Worm (Caenorhabditis elegans) whole organism, L3 larva: ENCODE measurements around the gene smcr-8.
"Not testable (repeated sequence)": the region's sequence is repeated elsewhere in the genome, so short reads cannot be mapped to it uniquely, and the experiment has no call there.

ENCODE experiments used
- R02D3.7 ChIP-seq: fragments of 150-350 bp; optimal IDR thresholded peaks from 2 replicates; lab custom pipeline; 2014; ENCODE audit warnings: missing biosample characterization, missing genetic modification characterization
- ZK546.5 ChIP-seq: sonication (generic microtip); optimal IDR thresholded peaks from 2 replicates; lab custom pipeline; 2017; ENCODE audit warnings: missing biosample characterization, missing genetic modification characterization
- aly-2 ChIP-seq: fragments of 150-350 bp; optimal IDR thresholded peaks from 2 replicates; lab custom pipeline; 2014; ENCODE audit warnings: missing biosample characterization, missing genetic modification characterization
- ceh-9 ChIP-seq: sonication (generic microtip); optimal IDR thresholded peaks from 2 replicates; lab custom pipeline; 2018; ENCODE audit warnings: missing biosample characterization, missing genetic modification characterization
- daf-12 ChIP-seq: fragments of 150-350 bp; optimal IDR thresholded peaks from 2 replicates; lab custom pipeline; 2014; ENCODE audit warnings: missing biosample characterization, missing genetic modification reagents, missing genetic modification characterization
- egl-27 ChIP-seq: sonication (generic microtip); optimal IDR thresholded peaks from 4 replicates; lab custom pipeline; 2017; ENCODE audit warnings: missing biosample characterization, missing genetic modification reagents, missing genetic modification characterization
- eor-1 ChIP-seq, 2 experiments: fragments of 150-350 bp; optimal IDR thresholded peaks; 2 replicates each; lab custom pipeline; 2014 to 2018; ENCODE audit warnings: missing biosample characterization in 2 of 2, missing genetic modification characterization in 2 of 2
- fkh-10 ChIP-seq: sonication (generic microtip); optimal IDR thresholded peaks from 2 replicates; lab custom pipeline; 2017; ENCODE audit warnings: missing biosample characterization, missing genetic modification reagents, missing genetic modification characterization
- fkh-2 ChIP-seq: fragments of 150-350 bp; optimal IDR thresholded peaks from 2 replicates; lab custom pipeline; 2014; ENCODE audit warnings: missing biosample characterization, missing genetic modification reagents, missing genetic modification characterization
- jun-1 ChIP-seq: fragments of 150-350 bp; optimal IDR thresholded peaks from 2 replicates; lab custom pipeline; 2014; ENCODE audit warnings: missing biosample characterization, missing genetic modification reagents, missing genetic modification characterization
- lin-15B ChIP-seq: fragments of 150-350 bp; optimal IDR thresholded peaks from 2 replicates; lab custom pipeline; 2014; ENCODE audit warnings: missing biosample characterization, missing genetic modification characterization
- lsy-12 ChIP-seq: sonication (generic microtip); optimal IDR thresholded peaks from 2 replicates; lab custom pipeline; 2016; ENCODE audit warnings: mild to moderate bottlenecking, missing genetic modification characterization, missing compliant biosample characterization
- mml-1 ChIP-seq: fragments of 150-350 bp; sonication (generic microtip); optimal IDR thresholded peaks from 3 replicates; lab custom pipeline; 2014; ENCODE audit warnings: missing biosample characterization, missing genetic modification characterization
- nfya-1 ChIP-seq: sonication (generic microtip); optimal IDR thresholded peaks from 2 replicates; lab custom pipeline; 2017; ENCODE audit warnings: missing genetic modification characterization, mild to moderate bottlenecking, missing compliant biosample characterization, antibody characterized with exemption, moderate library complexity; ENCODE audit not compliant: insufficient read depth
- nhr-12 ChIP-seq: fragments of 150-350 bp; optimal IDR thresholded peaks from 2 replicates; lab custom pipeline; 2014; ENCODE audit warnings: missing biosample characterization, missing genetic modification characterization
- nhr-23 ChIP-seq: fragments of 150-350 bp; optimal IDR thresholded peaks from 2 replicates; lab custom pipeline; 2014; ENCODE audit warnings: missing biosample characterization, missing genetic modification reagents, missing genetic modification characterization
- nhr-25 ChIP-seq: sonication (generic microtip); optimal IDR thresholded peaks from 2 replicates; lab custom pipeline; 2017; ENCODE audit warnings: missing biosample characterization, missing genetic modification characterization
- nhr-43 ChIP-seq: sonication (generic microtip); optimal IDR thresholded peaks from 2 replicates; lab custom pipeline; 2016; ENCODE audit warnings: mild to moderate bottlenecking, missing genetic modification characterization, missing compliant biosample characterization; ENCODE audit not compliant: poor library complexity, severe bottlenecking
- nhr-67 ChIP-seq: fragments of 150-350 bp; optimal IDR thresholded peaks from 2 replicates; lab custom pipeline; 2014; ENCODE audit warnings: missing biosample characterization, missing genetic modification characterization
- nhr-76 ChIP-seq: fragments of 150-350 bp; sonication (generic microtip); optimal IDR thresholded peaks from 5 replicates; lab custom pipeline; 2014; ENCODE audit warnings: missing biosample characterization, missing genetic modification characterization
- nhr-77 ChIP-seq: fragments of 150-350 bp; optimal IDR thresholded peaks from 2 replicates; lab custom pipeline; 2014; ENCODE audit warnings: missing biosample characterization, missing genetic modification characterization
- pqm-1 ChIP-seq: fragments of 150-350 bp; optimal IDR thresholded peaks from 2 replicates; lab custom pipeline; 2017; ENCODE audit warnings: missing biosample characterization, missing genetic modification characterization, inconsistent platforms
- sea-2 ChIP-seq: fragments of 150-350 bp; sonication (generic microtip); optimal IDR thresholded peaks from 4 replicates; lab custom pipeline; 2014; ENCODE audit warnings: missing biosample characterization, missing genetic modification reagents, missing genetic modification characterization
- skn-1 ChIP-seq: fragments of 150-350 bp; optimal IDR thresholded peaks from 2 replicates; lab custom pipeline; 2014; ENCODE audit warnings: missing biosample characterization, missing genetic modification characterization
- snpc-4 ChIP-seq: fragments of 150-350 bp; optimal IDR thresholded peaks from 2 replicates; lab custom pipeline; 2014; ENCODE audit warnings: missing biosample characterization, missing genetic modification characterization
- tbx-2 ChIP-seq: sonication (generic microtip); optimal IDR thresholded peaks from 2 replicates; lab custom pipeline; 2016; ENCODE audit warnings: mild to moderate bottlenecking, missing genetic modification characterization, missing compliant biosample characterization
- unc-39 ChIP-seq: sonication (generic microtip); optimal IDR thresholded peaks from 4 replicates; lab custom pipeline; 2017; ENCODE audit warnings: missing biosample characterization, missing genetic modification characterization
- unc-62 ChIP-seq: fragments of 150-350 bp; sonication (generic microtip); optimal IDR thresholded peaks from 4 replicates; lab custom pipeline; 2014; ENCODE audit warnings: missing biosample characterization, missing genetic modification reagents, missing genetic modification characterization
- ztf-11 ChIP-seq: fragments of 150-350 bp; optimal IDR thresholded peaks from 2 replicates; lab custom pipeline; 2014; ENCODE audit warnings: missing biosample characterization, missing genetic modification characterization
- ztf-4 ChIP-seq: fragments of 150-350 bp; optimal IDR thresholded peaks from 2 replicates; lab custom pipeline; 2014; ENCODE audit warnings: missing biosample characterization, missing genetic modification characterization

The smcr-8 gene

DNA sequence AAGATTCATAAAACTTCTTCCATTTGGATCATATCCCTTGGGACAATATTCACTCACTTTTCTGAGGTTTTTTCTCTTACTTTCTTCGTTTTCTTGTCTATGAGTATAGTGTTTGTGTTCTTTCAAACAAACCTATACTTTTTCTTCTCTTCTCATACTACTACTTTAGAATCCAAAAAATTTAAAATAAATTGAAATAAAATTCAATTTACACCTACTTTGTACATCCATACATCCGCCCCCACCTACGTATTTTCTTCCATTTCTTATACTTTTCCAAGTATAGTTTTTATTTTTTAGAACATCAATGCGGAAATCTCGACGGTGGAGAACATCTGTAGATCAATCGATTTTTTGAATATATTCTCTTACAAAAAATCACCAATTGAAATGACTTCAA, 33.9 kb upstream of the smcr-8 start, which contains the start of gene nca-2:
Gene nca-2 (plus strand): TSS at position 301 of the 400 bp plus-strand sequence.
- TF ChIP-seq nhr-23: no peak
- TF ChIP-seq egl-27: no peak
- TF ChIP-seq unc-39 (tag; lab: Kevin White, UChicago): no peak
- no peak for TF ChIP-seq tbx-2
- no peak for TF ChIP-seq nhr-12 (tag; lab: Kevin White, UChicago)
- no peak for TF ChIP-seq ztf-11 (tag; lab: Kevin White, UChicago)
- TF ChIP-seq nhr-76 (tag; lab: Kevin White, UChicago): no peak
- no peak for TF ChIP-seq R02D3.7
- no peak for TF ChIP-seq ceh-9 (tag; lab: Kevin White, UChicago)
- no peak for TF ChIP-seq lsy-12
- no peak for TF ChIP-seq ztf-4 (tag; lab: Kevin White, UChicago)
- TF ChIP-seq nhr-77 (tag; lab: Kevin White, UChicago): no peak
- no peak for TF ChIP-seq eor-1 (tag; optimal IDR thresholded peaks at IDR 0.05; lab: Kevin White, UChicago)
- TF ChIP-seq nhr-25 (tag; lab: Kevin White, UChicago): no peak
- TF ChIP-seq daf-12 (tag; lab: Kevin White, UChicago): no peak
- TF ChIP-seq fkh-2 (tag; lab: Kevin White, UChicago): no peak
- no peak for TF ChIP-seq snpc-4 (tag; lab: Kevin White, UChicago)
- TF ChIP-seq mml-1 (tag; lab: Kevin White, UChicago): no peak
- TF ChIP-seq ZK546.5 (tag; lab: Kevin White, UChicago): no peak
- TF ChIP-seq, all 47 proteins: peak for 0

DNA sequence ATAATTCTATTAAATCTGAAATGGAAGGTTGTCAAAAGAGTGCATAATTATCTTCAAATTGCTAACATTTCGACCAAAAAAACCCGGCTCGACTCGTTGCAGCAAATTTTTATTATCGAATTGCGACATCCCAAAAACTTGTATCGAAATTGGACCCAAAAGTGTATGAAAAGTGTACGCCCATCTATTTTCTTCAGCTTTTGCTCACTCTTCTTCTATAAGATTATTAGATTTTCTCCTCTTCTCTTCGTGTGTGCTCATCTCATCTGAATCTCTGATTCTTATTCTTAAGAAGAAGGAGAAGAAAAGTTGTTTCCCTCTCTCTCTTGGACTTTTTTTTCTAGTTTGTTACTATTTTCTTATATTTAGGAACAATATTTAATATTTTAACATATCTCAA, 31.9 kb upstream of the smcr-8 start:
- peak; percentile 94 for TF ChIP-seq fkh-10 (GFP tag; lab: Kevin White, UChicago)
- no peak for TF ChIP-seq sea-2 (GFP tag; lab: Kevin White, UChicago)

DNA sequence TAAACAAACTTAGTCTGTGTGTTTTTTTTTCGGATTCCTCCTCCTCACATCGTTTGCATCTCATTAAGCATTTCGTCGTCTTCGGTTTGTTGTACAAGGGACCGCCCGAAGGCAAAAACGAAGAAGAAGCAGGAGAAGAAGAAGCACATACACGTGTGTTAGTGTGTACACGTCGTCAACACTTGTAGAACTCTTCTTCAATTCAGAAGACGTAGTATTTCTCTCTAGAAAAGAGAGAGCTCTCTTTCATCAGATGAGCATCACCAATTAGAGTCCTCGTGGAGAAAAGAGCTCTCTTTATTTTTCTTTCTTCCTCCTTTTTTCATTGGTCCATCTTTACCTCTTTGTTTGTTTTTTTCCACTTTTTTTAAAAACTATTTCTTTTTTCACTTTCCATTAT, 31.0 kb upstream of the smcr-8 start:
- TF ChIP-seq nfya-1 (tag; lab: Kevin White, UChicago) (peak; percentile 12), skn-1 (no peak), pqm-1 (tag; lab: Kevin White, UChicago) (no peak), jun-1 (tag; lab: Kevin White, UChicago) (no peak), nhr-23 (no peak), lsy-12 (no peak), nhr-43 (no peak)

DNA sequence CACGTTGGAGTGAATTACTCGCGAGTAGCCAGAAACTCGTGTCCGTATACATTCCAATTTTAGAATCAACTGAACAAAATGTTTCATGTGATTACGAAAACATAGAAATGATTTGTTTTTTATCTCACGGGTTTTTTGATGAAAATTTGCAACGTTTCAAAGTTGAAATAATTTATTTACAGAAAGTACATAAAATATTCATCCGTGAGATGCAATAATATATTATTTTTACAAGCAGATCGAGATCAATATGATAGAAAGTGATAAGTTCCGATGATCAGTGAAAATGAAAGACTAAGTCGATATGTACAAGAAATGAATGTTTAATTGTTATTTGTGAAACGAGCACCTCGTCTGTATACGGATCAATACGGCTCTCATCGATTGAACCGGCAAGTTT, 18.8 kb upstream of the smcr-8 start, which contains the start of gene C27F2.6:
Gene C27F2.6 (minus strand): TSS at position 101 of the 400 bp plus-strand sequence.
- TF ChIP-seq nhr-43; unc-62 (GFP tag; lab: Kevin White, UChicago); nhr-67 (tag; lab: Kevin White, UChicago): not testable (repeated sequence)

DNA sequence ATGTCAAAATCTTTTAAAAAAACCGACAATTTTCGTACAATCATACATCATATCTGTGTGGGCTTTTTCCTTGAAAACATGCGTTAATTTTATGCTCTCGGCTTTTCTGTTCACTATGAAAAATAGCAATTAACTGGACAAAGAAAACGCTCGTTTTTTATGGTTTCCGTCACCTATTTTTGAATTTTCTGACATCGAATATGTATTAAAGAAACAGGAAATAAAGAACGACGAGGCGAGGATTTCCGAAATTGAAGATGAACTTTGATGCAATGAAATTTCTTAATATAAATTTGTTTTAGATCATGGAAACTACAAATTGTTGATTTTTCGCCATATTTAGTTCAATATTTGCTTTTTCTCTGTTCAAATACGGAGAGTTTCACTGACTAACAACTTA, 15.2 kb upstream of the smcr-8 start:
- no peak for TF ChIP-seq aly-2 (tag; lab: Kevin White, UChicago)
- TF ChIP-seq nfya-1 (tag; lab: Kevin White, UChicago): no peak
- TF ChIP-seq tbx-2: no peak
- no peak for TF ChIP-seq nhr-77 (tag; lab: Kevin White, UChicago)

DNA sequence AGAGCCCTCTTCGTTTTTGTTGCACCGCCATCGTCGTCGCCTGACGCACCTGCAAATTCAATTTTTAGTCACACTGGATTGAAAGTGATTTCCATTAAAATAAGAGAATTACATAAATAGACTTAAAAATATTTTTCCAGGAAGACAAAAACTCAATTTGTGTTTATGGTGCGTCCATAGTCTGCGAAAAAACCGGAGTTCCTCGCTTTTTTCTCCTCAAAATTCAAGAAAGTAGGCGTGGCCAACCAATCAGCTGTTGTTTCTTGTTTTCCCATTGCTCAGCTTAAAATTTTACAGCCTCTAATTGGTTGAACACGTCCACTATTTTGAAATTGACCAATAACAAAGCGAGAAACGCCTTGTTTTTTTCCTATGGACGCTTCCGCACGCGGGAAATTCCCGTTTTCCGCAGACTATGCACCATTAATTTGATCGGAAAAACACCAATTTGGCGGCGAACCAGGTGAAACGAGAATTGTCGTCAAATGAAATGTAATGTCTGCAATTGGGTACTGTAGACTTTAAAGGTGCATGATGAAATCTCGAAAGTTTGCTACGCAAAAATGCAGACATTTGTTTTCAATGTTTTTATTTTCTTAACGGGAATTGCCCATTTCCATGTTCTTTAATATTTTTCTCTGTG, 14.6 kb upstream of the smcr-8 start, which contains the start of gene C27F2.7:
Gene C27F2.7 (minus strand): TSS at position 51 of the 643 bp plus-strand sequence.
- TF ChIP-seq mml-1 (tag; lab: Kevin White, UChicago) (no peak), nfya-1 (tag; lab: Kevin White, UChicago) (peak; percentile 72)
- TF ChIP-seq, all 47 proteins: peak for 1

DNA sequence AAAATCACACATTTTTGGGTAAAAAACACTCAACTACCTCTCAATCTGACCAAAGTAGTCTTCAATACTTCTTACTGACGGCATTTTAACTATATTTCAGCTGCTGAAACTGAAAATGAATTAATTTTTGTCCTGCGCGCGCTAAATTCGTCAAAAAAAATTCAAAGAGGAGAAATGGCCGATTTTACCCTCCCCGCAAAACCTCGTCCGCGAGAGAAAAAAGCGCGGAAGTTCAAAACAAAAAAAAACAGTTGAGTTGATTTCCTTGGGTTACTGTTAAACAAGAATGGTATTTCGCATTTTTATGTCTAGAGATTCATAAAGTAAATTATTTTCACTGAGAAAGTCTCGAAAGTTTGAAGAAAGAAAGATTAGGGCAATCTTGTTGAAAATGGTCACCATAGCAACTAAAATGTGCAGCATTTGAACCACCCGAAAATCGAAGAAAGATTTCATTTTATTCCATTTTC, 12.3 kb upstream of the smcr-8 start, which contains the start of the genes C27F2.10 and wdr-60:
Gene C27F2.10 (minus strand): TSS at position 109 of the 470 bp plus-strand sequence.
Gene wdr-60 (plus strand): TSS at position 420 of the 470 bp plus-strand sequence.
- TF ChIP-seq ztf-11 (tag; lab: Kevin White, UChicago): no peak
- TF ChIP-seq nfya-1 (tag; lab: Kevin White, UChicago): peak; percentile 55
- peak; percentile 44 for TF ChIP-seq lin-15B (tag; lab: Kevin White, UChicago)
- TF ChIP-seq nhr-23: peak; percentile 1
